Fruit fly (Drosophila melanogaster) whole organism, prepupa: ENCODE results near the gene CG32590.

Experiments
- CG10631 ChIP-seq: fragments of 200-800 bp; sonication (Bioruptor generic); optimal IDR thresholded peaks from 2 replicates; lab custom pipeline; 2016; ENCODE audit warnings: missing biosample characterization, missing genetic modification characterization
- CG10669 ChIP-seq: fragments of 200-800 bp; sonication (Bioruptor generic); optimal IDR thresholded peaks from 3 replicates; lab custom pipeline; 2018; ENCODE audit warnings: missing biosample characterization, mild to moderate bottlenecking, missing genetic modification characterization, moderate library complexity
- CG11294 ChIP-seq: fragments of 200-800 bp; sonication (Bioruptor generic); IDR thresholded peaks from 2 replicates; pipeline ENCODE4 v1.3.6; 2022; ENCODE audit warnings: missing biosample characterization, missing genetic modification characterization
- CG11762 ChIP-seq: fragments of 200-800 bp; sonication (Bioruptor generic); optimal IDR thresholded peaks from 3 replicates; lab custom pipeline; 2016; ENCODE audit warnings: missing biosample characterization, missing genetic modification characterization; ENCODE audit not compliant: insufficient read depth
- CG11902 ChIP-seq: fragments of 200-800 bp; sonication (Bioruptor generic); optimal IDR thresholded peaks from 3 replicates; lab custom pipeline; 2016; ENCODE audit warnings: missing biosample characterization, missing genetic modification characterization
- CG1621 ChIP-seq: fragments of 200-800 bp; sonication (Bioruptor generic); optimal IDR thresholded peaks from 3 replicates; lab custom pipeline; 2018; ENCODE audit warnings: missing biosample characterization, mild to moderate bottlenecking, missing genetic modification characterization
- CG31627 ChIP-seq: fragments of 200-800 bp; sonication (Bioruptor generic); optimal IDR thresholded peaks from 3 replicates; lab custom pipeline; 2016; ENCODE audit warnings: missing biosample characterization, missing genetic modification characterization
- CG32006 ChIP-seq: fragments of 200-800 bp; sonication (Bioruptor generic); optimal IDR thresholded peaks from 3 replicates; lab custom pipeline; 2017; ENCODE audit warnings: missing biosample characterization, mild to moderate bottlenecking, missing genetic modification characterization
- CG34406 ChIP-seq: fragments of 200-800 bp; sonication (Bioruptor generic); optimal IDR thresholded peaks from 3 replicates; lab custom pipeline; 2016; ENCODE audit warnings: missing biosample characterization, missing genetic modification characterization
- CG4318 ChIP-seq: fragments of 200-800 bp; sonication (Bioruptor generic); optimal IDR thresholded peaks from 3 replicates; lab custom pipeline; 2017; ENCODE audit warnings: missing biosample characterization, mild to moderate bottlenecking, missing genetic modification characterization
- CG6163 ChIP-seq: fragments of 200-800 bp; sonication (Bioruptor generic); IDR thresholded peaks from 3 replicates; pipeline ENCODE4 v1.3.6; 2022; ENCODE audit warnings: missing biosample characterization, missing genetic modification characterization
- CG6276 ChIP-seq: fragments of 200-800 bp; sonication (Bioruptor generic); optimal IDR thresholded peaks from 2 replicates; lab custom pipeline; 2017; ENCODE audit warnings: missing biosample characterization, mild to moderate bottlenecking, missing genetic modification characterization
- CG6792 ChIP-seq: fragments of 200-800 bp; sonication (Bioruptor generic); optimal IDR thresholded peaks from 3 replicates; lab custom pipeline; 2016; ENCODE audit warnings: missing biosample characterization, missing genetic modification characterization
- CG6854 ChIP-seq: fragments of 200-800 bp; sonication (Bioruptor generic); optimal IDR thresholded peaks from 2 replicates; lab custom pipeline; 2017; ENCODE audit warnings: missing biosample characterization, mild to moderate bottlenecking, missing genetic modification characterization
- CG7368 ChIP-seq: fragments of 200-800 bp; sonication (Bioruptor generic); optimal IDR thresholded peaks from 3 replicates; lab custom pipeline; 2016; ENCODE audit warnings: missing biosample characterization, missing genetic modification characterization
- CG8119 ChIP-seq: fragments of 200-800 bp; sonication (Bioruptor generic); IDR thresholded peaks from 3 replicates; pipeline ENCODE4 v1.3.6; 2022; ENCODE audit warnings: missing biosample characterization, missing genetic modification characterization
- CG8319 ChIP-seq: fragments of 200-800 bp; sonication (Bioruptor generic); optimal IDR thresholded peaks from 3 replicates; lab custom pipeline; 2016; ENCODE audit warnings: missing biosample characterization, missing genetic modification characterization
- CG8632 ChIP-seq: fragments of 200-800 bp; sonication (Bioruptor generic); optimal IDR thresholded peaks from 3 replicates; lab custom pipeline; 2016; ENCODE audit warnings: missing biosample characterization, missing genetic modification characterization
- CG9139 ChIP-seq: fragments of 200-800 bp; sonication (Bioruptor generic); optimal IDR thresholded peaks from 3 replicates; lab custom pipeline; 2017; ENCODE audit warnings: missing biosample characterization, mild to moderate bottlenecking, missing genetic modification characterization
- Eip78C ChIP-seq: fragments of 200-800 bp; sonication (Bioruptor generic); peaks from one replicate; lab custom pipeline; 2016; ENCODE audit warnings: missing biosample characterization, missing genetic modification characterization
- Ets96B ChIP-seq: fragments of 200-800 bp; optimal IDR thresholded peaks from 2 replicates; lab custom pipeline; 2019; ENCODE audit warnings: missing biosample characterization, mild to moderate bottlenecking, missing genetic modification characterization, moderate library complexity
- Hr38 ChIP-seq: sonication (Bioruptor generic); optimal IDR thresholded peaks from 2 replicates; lab custom pipeline; 2016; ENCODE audit warnings: missing biosample characterization, missing genetic modification characterization
- Hr4 ChIP-seq: fragments of 200-800 bp; sonication (Bioruptor generic); optimal IDR thresholded peaks from 3 replicates; lab custom pipeline; 2016; ENCODE audit warnings: missing biosample characterization, missing genetic modification characterization
- Lpt ChIP-seq: fragments of 200-800 bp; sonication (Bioruptor generic); optimal IDR thresholded peaks from 3 replicates; lab custom pipeline; 2016; ENCODE audit warnings: missing biosample characterization, missing genetic modification characterization
- Met ChIP-seq: fragments of 200-800 bp; sonication (Bioruptor generic); optimal IDR thresholded peaks from 3 replicates; lab custom pipeline; 2016; ENCODE audit warnings: missing biosample characterization, missing genetic modification characterization
- OdsH ChIP-seq: fragments of 200-800 bp; sonication (Bioruptor generic); optimal IDR thresholded peaks from 3 replicates; lab custom pipeline; 2016; ENCODE audit warnings: missing biosample characterization, missing genetic modification characterization
- Sox102F ChIP-seq: fragments of 200-800 bp; sonication (Bioruptor generic); optimal IDR thresholded peaks from 2 replicates; lab custom pipeline; 2016; ENCODE audit warnings: missing biosample characterization, mild to moderate bottlenecking, missing genetic modification characterization
- Sox14 ChIP-seq: fragments of 200-800 bp; sonication (Bioruptor generic); optimal IDR thresholded peaks from 3 replicates; lab custom pipeline; 2016; ENCODE audit warnings: missing biosample characterization, missing genetic modification characterization
- Sox15 ChIP-seq: fragments of 200-800 bp; sonication (Bioruptor generic); optimal IDR thresholded peaks from 3 replicates; lab custom pipeline; 2016; ENCODE audit warnings: missing biosample characterization, missing genetic modification characterization
- achi ChIP-seq: fragments of 200-800 bp; sonication (Bioruptor generic); optimal IDR thresholded peaks from 3 replicates; lab custom pipeline; 2016; ENCODE audit warnings: missing biosample characterization, missing genetic modification characterization
- acj6 ChIP-seq: fragments of 200-800 bp; sonication (Bioruptor generic); optimal IDR thresholded peaks from 3 replicates; lab custom pipeline; 2016; ENCODE audit warnings: missing biosample characterization, missing genetic modification characterization
- dac ChIP-seq: fragments of 200-800 bp; sonication (Bioruptor generic); optimal IDR thresholded peaks from 2 replicates; lab custom pipeline; 2017; ENCODE audit warnings: missing biosample characterization, mild to moderate bottlenecking, missing genetic modification characterization
- esn ChIP-seq: fragments of 200-800 bp; sonication (Bioruptor generic); optimal IDR thresholded peaks from 2 replicates; lab custom pipeline; 2016; ENCODE audit warnings: missing biosample characterization, mild to moderate bottlenecking, missing genetic modification characterization, moderate library complexity
- fkh ChIP-seq: fragments of 200-800 bp; sonication (Bioruptor generic); optimal IDR thresholded peaks from 3 replicates; lab custom pipeline; 2017; ENCODE audit warnings: missing biosample characterization, mild to moderate bottlenecking, missing genetic modification characterization, moderate library complexity
- lz ChIP-seq: fragments of 200-800 bp; sonication (Bioruptor generic); optimal IDR thresholded peaks from 3 replicates; lab custom pipeline; 2016; ENCODE audit warnings: missing biosample characterization, missing genetic modification characterization
- net ChIP-seq: fragments of 200-800 bp; sonication (Bioruptor generic); optimal IDR thresholded peaks from 3 replicates; lab custom pipeline; 2016; ENCODE audit warnings: missing biosample characterization, missing genetic modification characterization
- pdm3 ChIP-seq: fragments of 200-800 bp; sonication (Bioruptor generic); optimal IDR thresholded peaks from 3 replicates; lab custom pipeline; 2016; ENCODE audit warnings: missing biosample characterization, missing genetic modification characterization
- salr ChIP-seq, 2 experiments: fragments of 200-800 bp; sonication (Bioruptor generic); optimal IDR thresholded peaks; 3 replicates each; lab custom pipeline; 2016 to 2018; ENCODE audit warnings: missing biosample characterization in 2 of 2, missing genetic modification characterization in 2 of 2, mild to moderate bottlenecking in 1 of 2
- spab ChIP-seq: fragments of 200-800 bp; sonication (Bioruptor generic); optimal IDR thresholded peaks from 2 replicates; lab custom pipeline; 2017; ENCODE audit warnings: missing biosample characterization, mild to moderate bottlenecking, missing genetic modification characterization, missing genetic modification reagents
- ss ChIP-seq, 2 experiments: fragments of 200-800 bp; sonication (Bioruptor generic); optimal IDR thresholded peaks; 2 replicates in 1 of 2; 3 replicates in 1 of 2; lab custom pipeline; 2017 to 2018; ENCODE audit warnings: mild to moderate bottlenecking in 2 of 2, missing biosample characterization in 2 of 2, missing genetic modification characterization in 2 of 2, moderate library complexity in 1 of 2
- svp ChIP-seq: fragments of 200-800 bp; sonication (Bioruptor generic); peaks from one replicate; lab custom pipeline; 2016; ENCODE audit warnings: missing biosample characterization, missing genetic modification characterization
- topi ChIP-seq: fragments of 200-800 bp; sonication (Bioruptor generic); optimal IDR thresholded peaks from 3 replicates; lab custom pipeline; 2016; ENCODE audit warnings: missing biosample characterization, missing genetic modification characterization
- vri ChIP-seq: fragments of 200-800 bp; sonication (Bioruptor generic); optimal IDR thresholded peaks from 3 replicates; lab custom pipeline; 2016; ENCODE audit warnings: missing biosample characterization, mild to moderate bottlenecking, missing genetic modification characterization

The CG32590 gene

DNA sequence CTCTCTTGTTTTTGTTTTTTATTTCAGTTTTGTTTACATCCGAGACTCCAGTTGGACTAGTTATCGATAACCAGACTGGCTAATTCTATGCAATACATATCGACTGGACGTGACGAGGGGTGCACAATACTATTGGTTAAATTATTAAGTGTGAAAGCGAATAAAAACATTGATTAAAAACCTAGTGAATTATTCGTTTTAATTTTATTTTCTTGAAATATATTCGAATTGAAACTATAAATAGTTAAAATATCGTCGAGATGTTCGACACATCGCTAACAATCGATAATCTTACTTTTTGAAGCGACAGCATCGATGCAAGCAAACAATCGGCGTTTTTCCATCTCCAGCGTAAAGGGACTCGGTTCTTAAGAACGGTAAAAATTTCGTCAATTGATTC is at the start of gene CG32590, which contains the start of gene Flo2 (continued):
- peak; percentile 77 for TF ChIP-seq acj6 (GFP tag; lab: Kevin White, UChicago)
- TF ChIP-seq CG6276 = no peak
- no peak for TF ChIP-seq CG4318
- TF ChIP-seq Hr38 (GFP tag; lab: Kevin White, UChicago) = no peak
- no peak for TF ChIP-seq CG9139 (GFP tag; lab: Kevin White, UChicago)
- peak in 1 of 2 experiments; percentile 19 for TF ChIP-seq ss (GFP tag; optimal IDR thresholded peaks at IDR 0.05; lab: Kevin White, UChicago)
- TF ChIP-seq CG10669 (GFP tag; lab: Kevin White, UChicago) = peak; percentile 29
- TF ChIP-seq, all 60 proteins: peak for 40

dm6 chrX:14885554-14885953 is 46.6 kb upstream of the CG32590 start:
- TF ChIP-seq fkh (GFP tag; lab: Kevin White, UChicago) (peak; percentile 25), topi (GFP tag; lab: Kevin White, UChicago) (no peak), CG10631 (GFP tag; lab: Kevin White, UChicago) (no peak), Sox102F (GFP tag; lab: Kevin White, UChicago) (no peak), Ets96B (tag; lab: Kevin White, UChicago) (no peak), Sox15 (no peak), CG6792 (no peak)
- TF ChIP-seq, all 60 proteins: peak for 1

DNA sequence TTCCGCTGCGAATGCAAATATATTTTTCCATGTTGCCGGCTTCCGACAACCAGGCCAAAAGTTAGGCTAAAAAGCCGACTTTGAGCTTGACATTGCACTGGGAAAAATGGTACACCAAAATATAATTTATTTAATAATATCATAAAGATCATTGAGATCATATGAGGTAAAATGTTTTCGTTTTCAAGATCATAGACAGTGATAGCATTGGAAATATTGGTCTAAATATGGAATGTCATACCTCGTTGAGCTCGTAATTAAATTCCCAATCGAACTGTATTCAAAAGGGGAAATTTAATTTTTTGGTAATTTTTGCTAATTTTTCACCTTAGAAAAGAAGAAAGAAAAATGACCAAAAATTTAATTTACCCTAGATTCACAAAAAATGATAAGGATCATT is 45.1 kb upstream of the CG32590 start:
- TF ChIP-seq CG32006 (peak; percentile 67), CG6854 (GFP tag; lab: Kevin White, UChicago) (no peak), CG11902 (GFP tag; lab: Kevin White, UChicago) (no peak), CG4318 (peak; percentile 21), svp (GFP tag; lab: Kevin White, UChicago) (no peak), CG10631 (GFP tag; lab: Kevin White, UChicago) (no peak), vri (GFP tag; lab: Kevin White, UChicago) (no peak), Eip78C (peak; percentile 65), Hr4 (peak; percentile 46), achi (GFP tag; lab: Kevin White, UChicago) (no peak), CG11294 (GFP tag; lab: Robert Waterston, UW) (no peak), OdsH (GFP tag; lab: Kevin White, UChicago) (peak; percentile 16), CG7368 (GFP tag; lab: Kevin White, UChicago) (no peak), Sox14 (GFP tag; lab: Kevin White, UChicago) (no peak), CG6792 (no peak), dac (GFP tag; lab: Kevin White, UChicago) (peak; percentile 1), net (GFP tag; lab: Kevin White, UChicago) (no peak), CG34406 (GFP tag; lab: Kevin White, UChicago) (peak; percentile 4), CG8632 (GFP tag; lab: Kevin White, UChicago) (no peak), CG8119 (GFP tag; lab: Robert Waterston, UW) (0 out of 3 replicates have a peak, but pooled peaks have one; percentile 30), CG6163 (GFP tag; lab: Robert Waterston, UW) (no peak), CG8319 (GFP tag; lab: Kevin White, UChicago) (no peak)

dm6 chrX:14882536-14883118 is 43.7 kb upstream of the CG32590 start, which contains the start of the genes CG45064 and CG45065:
TSS of gene CG45064 (minus strand) at chrX:14882586.
TSS of gene CG45065 (minus strand) at chrX:14882586.
- TF ChIP-seq CG6792 = peak; percentile 91
- peak in 1 of 2 experiments; percentile 57 for TF ChIP-seq salr (GFP tag; optimal IDR thresholded peaks at IDR 0.05; lab: Kevin White, UChicago)
- TF ChIP-seq CG9139 (GFP tag; lab: Kevin White, UChicago) = no peak
- TF ChIP-seq CG11902 (GFP tag; lab: Kevin White, UChicago) = peak; percentile 80
- peak; percentile 87 for TF ChIP-seq CG4318
- TF ChIP-seq CG31627 = peak; percentile 88
- TF ChIP-seq CG6854 (GFP tag; lab: Kevin White, UChicago) = no peak
- no peak for TF ChIP-seq CG1621 (tag; lab: Kevin White, UChicago)
- peak; percentile 89 for TF ChIP-seq Met
- TF ChIP-seq Lpt (GFP tag; lab: Kevin White, UChicago) = peak; percentile 91
- peak; percentile 45 for TF ChIP-seq spab (GFP tag; lab: Kevin White, UChicago)
- TF ChIP-seq Sox14 (GFP tag; lab: Kevin White, UChicago) = peak; percentile 85
- peak; percentile 90 for TF ChIP-seq CG6276
- TF ChIP-seq topi (GFP tag; lab: Kevin White, UChicago) = peak; percentile 85
- TF ChIP-seq vri (GFP tag; lab: Kevin White, UChicago) = peak; percentile 73
- TF ChIP-seq CG8632 (GFP tag; lab: Kevin White, UChicago) = peak; percentile 88
- TF ChIP-seq pdm3 (GFP tag; lab: Kevin White, UChicago) = peak; percentile 91
- peak; percentile 66 for TF ChIP-seq CG10669 (GFP tag; lab: Kevin White, UChicago)
- TF ChIP-seq esn (GFP tag; lab: Kevin White, UChicago) = peak; percentile 92
- TF ChIP-seq Sox102F (GFP tag; lab: Kevin White, UChicago) = peak; percentile 88
- TF ChIP-seq CG11762 = peak; percentile 85
- peak; percentile 84 for TF ChIP-seq CG10631 (GFP tag; lab: Kevin White, UChicago)
- TF ChIP-seq Sox15 = peak; percentile 86
- TF ChIP-seq lz (GFP tag; lab: Kevin White, UChicago) = peak; percentile 86
- TF ChIP-seq acj6 (GFP tag; lab: Kevin White, UChicago) = peak; percentile 86
- peak; percentile 84 for TF ChIP-seq achi (GFP tag; lab: Kevin White, UChicago)
